Worm (Caenorhabditis elegans) whole organism, L4 larva: Measurements from ENCODE around the gene F26A1.8.
A peak's percentile ranks its signal among the peaks of the same experiment; 100 is the strongest.

Source experiments
- D1046.2 ChIP-seq: fragments of 200-800 bp; sonication (Bioruptor generic); IDR thresholded peaks from 2 replicates; pipeline ENCODE4 v1.3.6; 2022; ENCODE audit warnings: missing genetic modification characterization, missing compliant biosample characterization
- F26F4.8 ChIP-seq: fragments of 200-800 bp; sonication (Bioruptor generic); conservative IDR thresholded peaks from 2 replicates; pipeline ENCODE4 v1.3.6; 2022; ENCODE audit warnings: missing genetic modification characterization, missing compliant biosample characterization
- F37D6.2 ChIP-seq: sonication (generic microtip); optimal IDR thresholded peaks from 2 replicates; lab custom pipeline; 2016; ENCODE audit warnings: mild to moderate bottlenecking, missing genetic modification characterization, missing compliant biosample characterization
- T26A8.4 ChIP-seq: fragments of 200-800 bp; sonication (Bioruptor generic); IDR thresholded peaks from 2 replicates; pipeline ENCODE4 v1.3.6; 2022; ENCODE audit warnings: missing genetic modification characterization, missing compliant biosample characterization
- Y5F2A.4 ChIP-seq: fragments of 200-800 bp; sonication (Bioruptor generic); optimal IDR thresholded peaks from 2 replicates; lab custom pipeline; 2018; ENCODE audit warnings: mild to moderate bottlenecking, missing genetic modification characterization, missing compliant biosample characterization
- Y75B8A.6 ChIP-seq: fragments of 200-800 bp; sonication (Bioruptor generic); IDR thresholded peaks from 2 replicates; pipeline ENCODE4 v1.3.6; 2022; ENCODE audit warnings: missing genetic modification reagents, missing genetic modification characterization, missing compliant biosample characterization
- ZK337.2 ChIP-seq: fragments of 200-800 bp; sonication (Bioruptor generic); IDR thresholded peaks from 2 replicates; pipeline ENCODE4 v1.3.6; 2022; ENCODE audit warnings: missing genetic modification reagents, missing genetic modification characterization, missing compliant biosample characterization
- attf-4 ChIP-seq: sonication (generic microtip); optimal IDR thresholded peaks from 3 replicates; lab custom pipeline; 2017; ENCODE audit warnings: missing biosample characterization, missing genetic modification characterization
- ceh-28 ChIP-seq: fragments of 150-350 bp; optimal IDR thresholded peaks from 2 replicates; lab custom pipeline; 2014; ENCODE audit warnings: missing biosample characterization, missing genetic modification reagents, missing genetic modification characterization
- ceh-44 ChIP-seq: fragments of 200-800 bp; sonication (Bioruptor generic); IDR thresholded peaks from 2 replicates; pipeline ENCODE4 v1.3.6; 2022; ENCODE audit warnings: missing genetic modification reagents, missing genetic modification characterization, missing compliant biosample characterization
- ces-1 ChIP-seq: fragments of 150-350 bp; sonication (generic microtip); optimal IDR thresholded peaks from 4 replicates; lab custom pipeline; 2014; ENCODE audit warnings: missing biosample characterization, missing genetic modification reagents, missing genetic modification characterization
- daf-19 ChIP-seq: fragments of 200-800 bp; sonication (Bioruptor generic); conservative IDR thresholded peaks from 2 replicates; pipeline ENCODE4 v1.3.6; 2022; ENCODE audit warnings: missing genetic modification characterization, missing compliant biosample characterization
- dmd-8 ChIP-seq: fragments of 200-800 bp; sonication (Bioruptor generic); IDR thresholded peaks from 2 replicates; pipeline ENCODE4 v1.3.6; 2022; ENCODE audit warnings: missing genetic modification characterization, missing compliant biosample characterization
- egl-27 ChIP-seq: sonication (generic microtip); optimal IDR thresholded peaks from 3 replicates; lab custom pipeline; 2017; ENCODE audit warnings: missing biosample characterization, missing genetic modification reagents, missing genetic modification characterization
- fos-1 ChIP-seq: fragments of 150-350 bp; optimal IDR thresholded peaks from 2 replicates; lab custom pipeline; 2014; ENCODE audit warnings: missing biosample characterization, missing genetic modification characterization
- hlh-11 ChIP-seq: fragments of 200-800 bp; sonication (Bioruptor generic); optimal IDR thresholded peaks from 2 replicates; lab custom pipeline; 2018; ENCODE audit warnings: mild to moderate bottlenecking, missing genetic modification characterization, missing compliant biosample characterization
- lin-15B ChIP-seq: fragments of 150-350 bp; sonication (generic microtip); optimal IDR thresholded peaks from 3 replicates; lab custom pipeline; 2014; ENCODE audit warnings: missing biosample characterization, missing genetic modification characterization
- lin-29 ChIP-seq: fragments of 200-800 bp; sonication (Bioruptor generic); IDR thresholded peaks from 2 replicates; pipeline ENCODE4 v1.3.6; 2022; ENCODE audit warnings: missing genetic modification reagents, missing genetic modification characterization, missing compliant biosample characterization
- mxl-2 ChIP-seq: fragments of 200-800 bp; sonication (Bioruptor generic); conservative IDR thresholded peaks from 2 replicates; pipeline ENCODE4 v1.3.6; 2022; ENCODE audit warnings: missing genetic modification reagents, missing genetic modification characterization, missing compliant biosample characterization
- mxl-3 ChIP-seq: fragments of 200-800 bp; sonication (Bioruptor generic); optimal IDR thresholded peaks from 2 replicates; lab custom pipeline; 2018; ENCODE audit warnings: mild to moderate bottlenecking, missing genetic modification characterization, missing compliant biosample characterization
- nhr-111 ChIP-seq: fragments of 200-800 bp; sonication (Bioruptor generic); optimal IDR thresholded peaks from 2 replicates; lab custom pipeline; 2018; ENCODE audit warnings: mild to moderate bottlenecking, missing genetic modification characterization, missing compliant biosample characterization
- nhr-237 ChIP-seq: sonication (generic microtip); optimal IDR thresholded peaks from 2 replicates; lab custom pipeline; 2017; ENCODE audit warnings: missing biosample characterization, missing genetic modification characterization
- nhr-28 ChIP-seq: fragments of 150-350 bp; optimal IDR thresholded peaks from 2 replicates; lab custom pipeline; 2014; ENCODE audit warnings: missing biosample characterization, missing genetic modification characterization
- nhr-41 ChIP-seq: fragments of 200-800 bp; sonication (Bioruptor generic); IDR thresholded peaks from 2 replicates; pipeline ENCODE4 v1.3.6; 2022; ENCODE audit warnings: missing genetic modification reagents, missing genetic modification characterization, missing compliant biosample characterization
- pha-4 ChIP-seq, 2 experiments: fragments of 150-350 bp in 1 of 2; fragments of 200-800 bp in 1 of 2; sonication (Bioruptor generic) in 1 of 2; IDR thresholded peaks in 1 of 2; optimal IDR thresholded peaks in 1 of 2; 2 replicates each; pipeline versions ENCODE4 v1.3.6 to Lab custom; 2014 to 2022; ENCODE audit warnings: missing genetic modification characterization in 2 of 2, missing genetic modification reagents in 2 of 2, missing biosample characterization in 1 of 2, missing compliant biosample characterization in 1 of 2
- pqm-1 ChIP-seq: sonication (generic microtip); optimal IDR thresholded peaks from 2 replicates; lab custom pipeline; 2017; ENCODE audit warnings: missing biosample characterization, missing genetic modification characterization
- rbr-2 ChIP-seq: sonication (generic microtip); optimal IDR thresholded peaks from 2 replicates; lab custom pipeline; 2016; ENCODE audit warnings: missing genotype, missing genetic modification characterization, missing compliant biosample characterization
- skn-1 ChIP-seq: fragments of 150-350 bp; optimal IDR thresholded peaks from 2 replicates; lab custom pipeline; 2014; ENCODE audit warnings: missing biosample characterization, missing genetic modification characterization
- snpc-1.2 ChIP-seq: fragments of 200-800 bp; sonication (Bioruptor generic); IDR thresholded peaks from 2 replicates; pipeline ENCODE4 v1.3.6; 2022; ENCODE audit warnings: missing genetic modification reagents, missing genetic modification characterization, missing compliant biosample characterization
- spr-1 ChIP-seq: sonication (generic microtip); optimal IDR thresholded peaks from 2 replicates; lab custom pipeline; 2016; ENCODE audit warnings: mild to moderate bottlenecking, missing genetic modification characterization, missing compliant biosample characterization
- tra-1 ChIP-seq: fragments of 200-800 bp; sonication (Bioruptor generic); IDR thresholded peaks from 2 replicates; pipeline ENCODE4 v1.3.6; 2022; ENCODE audit warnings: missing genetic modification reagents, missing genetic modification characterization, missing compliant biosample characterization
- unc-62 ChIP-seq, 3 experiments: fragments of 150-350 bp in 1 of 3; sonication (generic microtip); optimal IDR thresholded peaks in 2 of 3; peaks in 1 of 3; 1 replicate in 1 of 3; 2 replicates in 2 of 3; lab custom pipeline; 2014 to 2017; ENCODE audit warnings: missing biosample characterization in 3 of 3, missing genetic modification characterization in 3 of 3, missing genetic modification reagents in 3 of 3, missing genotype in 1 of 3
- zag-1 ChIP-seq: fragments of 150-350 bp; optimal IDR thresholded peaks from 2 replicates; lab custom pipeline; 2014; ENCODE audit warnings: missing biosample characterization, missing genetic modification characterization
- zip-11 ChIP-seq: fragments of 200-800 bp; sonication (Bioruptor generic); IDR thresholded peaks from 2 replicates; pipeline ENCODE4 v1.3.6; 2022; ENCODE audit warnings: missing genetic modification characterization, missing compliant biosample characterization
- ztf-11 ChIP-seq: fragments of 150-350 bp; optimal IDR thresholded peaks from 2 replicates; lab custom pipeline; 2014; ENCODE audit warnings: missing biosample characterization, missing genetic modification characterization
- ztf-7 ChIP-seq: fragments of 150-350 bp; optimal IDR thresholded peaks from 2 replicates; lab custom pipeline; 2014; ENCODE audit warnings: missing biosample characterization, missing genetic modification characterization

F26A1.8 gene

ce11 chrIII:4842173-4842572 lies 20.1 kb upstream of the F26A1.8 start, which contains the start of gene clec-156:
Gene clec-156, minus strand, starts transcription at chrIII:4842273.
- TF ChIP-seq rbr-2 (tag; lab: Kevin White, UChicago), result no peak
- TF ChIP-seq lin-15B (tag; lab: Kevin White, UChicago), result no peak
- peak in 1 of 2 experiments; percentile 51 for TF ChIP-seq unc-62 (GFP tag; optimal IDR thresholded peaks at IDR 0.05 in 1 of 2; lab: Kevin White, UChicago)
- TF ChIP-seq unc-62 (tag; optimal IDR thresholded peaks at IDR 0.05; lab: Kevin White, UChicago), result no peak
- TF ChIP-seq, all 104 proteins: peak for 1

ce11 chrIII:4837429-4837828 lies 15.4 kb upstream of the F26A1.8 start, which contains the start of the genes acbp-7 and F26A1.19:
Gene acbp-7, plus strand, starts transcription at chrIII:4837729.
Gene F26A1.19, plus strand, starts transcription at chrIII:4837731.
- no peak for TF ChIP-seq mxl-3 (GFP tag; lab: Kevin White, UChicago)
- TF ChIP-seq F26F4.8 (GFP tag; lab: Robert Waterston, UW), result no peak
- no peak for TF ChIP-seq fos-1 (tag; lab: Kevin White, UChicago)
- TF ChIP-seq pha-4 (GFP tag; IDR thresholded peaks at IDR 0.05; lab: Robert Waterston, UW), result no peak
- TF ChIP-seq pha-4 (tag; optimal IDR thresholded peaks at IDR 0.05; lab: Kevin White, UChicago), result no peak
- TF ChIP-seq nhr-41 (GFP tag; lab: Robert Waterston, UW), result no peak
- no peak for TF ChIP-seq lin-29
- no peak for TF ChIP-seq ztf-7
- TF ChIP-seq ztf-11 (tag; lab: Kevin White, UChicago), result no peak
- TF ChIP-seq F37D6.2 (tag; lab: Kevin White, UChicago), result no peak
- TF ChIP-seq T26A8.4 (GFP tag; lab: Robert Waterston, UW), result no peak
- TF ChIP-seq spr-1 (tag; lab: Kevin White, UChicago), result no peak
- no peak for TF ChIP-seq snpc-1.2 (GFP tag; lab: Robert Waterston, UW)
- TF ChIP-seq zag-1 (tag; lab: Kevin White, UChicago), result no peak
- TF ChIP-seq ZK337.2, result no peak
- no peak for TF ChIP-seq ces-1
- no peak for TF ChIP-seq dmd-8 (GFP tag; lab: Robert Waterston, UW)
- no peak for TF ChIP-seq nhr-237 (tag; lab: Kevin White, UChicago)

- no peak for TF ChIP-seq nhr-237 (tag; lab: Kevin White, UChicago)
- TF ChIP-seq nhr-28 (tag; lab: Kevin White, UChicago), result no peak
- no peak for TF ChIP-seq mxl-2 (GFP tag; lab: Robert Waterston, UW)
Measured at ce11 chrIII:4830207-4830606, 8.2 kb upstream of the F26A1.8 start, which contains the start of gene nspd-9. Gene nspd-9, minus strand, starts transcription at chrIII:4830307.

ce11 chrIII:4829440-4829839 lies 7.4 kb upstream of the F26A1.8 start, which contains the start of gene F26A1.9:
Gene F26A1.9, minus strand, starts transcription at chrIII:4829540.
- TF ChIP-seq pqm-1 (tag; lab: Kevin White, UChicago) (no peak), ceh-44 (GFP tag; lab: Robert Waterston, UW) (no peak), zip-11 (GFP tag; lab: Robert Waterston, UW) (no peak), ztf-7 (no peak), D1046.2 (GFP tag; lab: Robert Waterston, UW) (no peak), egl-27 (tag; lab: Kevin White, UChicago) (no peak), Y5F2A.4 (no peak), Y75B8A.6 (GFP tag; lab: Robert Waterston, UW) (no peak), ceh-28 (no peak), ztf-11 (tag; lab: Kevin White, UChicago) (no peak), skn-1 (tag; lab: Kevin White, UChicago) (no peak), hlh-11 (tag; lab: Kevin White, UChicago) (no peak), attf-4 (tag; lab: Kevin White, UChicago) (no peak), nhr-111 (no peak)

- TF ChIP-seq tra-1 (GFP tag; lab: Robert Waterston, UW), result no peak
- TF ChIP-seq daf-19 (GFP tag; lab: Robert Waterston, UW), result no peak
Measured at ce11 chrIII:4826606-4827005, 4.6 kb upstream of the F26A1.8 start, which contains the start of gene F26A1.3. Gene F26A1.3, plus strand, starts transcription at chrIII:4826906.
